Worm (Caenorhabditis elegans) whole organism, L4/young adult: ENCODE measurements around the gene R02C2.1.

Experiments
- W03F9.2 ChIP-seq: fragments of 150-350 bp; optimal IDR thresholded peaks from 2 replicates; lab custom pipeline; 2014; ENCODE audit warnings: missing biosample characterization, missing genetic modification characterization
- dao-5 ChIP-seq: sonication (generic microtip); optimal IDR thresholded peaks from 2 replicates; lab custom pipeline; 2016; ENCODE audit warnings: missing genotype, missing genetic modification characterization, moderate library complexity, missing compliant biosample characterization
- him-1 ChIP-seq: sonication (generic microtip); optimal IDR thresholded peaks from 2 replicates; lab custom pipeline; 2016; ENCODE audit warnings: missing genotype, missing genetic modification reagents, missing genetic modification characterization, missing compliant biosample characterization

DNA sequence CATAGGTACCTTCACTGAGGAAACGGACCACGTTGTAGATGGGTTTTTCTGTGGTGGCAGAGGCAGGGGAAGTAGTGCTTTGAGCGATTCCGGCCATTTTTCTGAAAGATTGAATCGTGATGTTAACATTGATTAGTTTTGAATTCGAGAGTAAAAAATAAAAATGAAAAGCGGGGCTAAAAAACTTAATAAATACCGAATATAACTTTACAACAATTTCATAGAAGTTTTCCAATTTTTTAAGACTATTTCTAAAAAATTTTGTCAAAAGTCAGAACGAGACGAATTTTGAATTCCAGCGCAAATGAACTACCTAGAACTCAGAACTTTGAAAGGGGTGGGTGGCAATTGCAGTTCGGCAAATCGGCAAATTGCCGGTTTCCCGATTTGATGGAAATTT, 3.4 kb downstream of the R02C2.1 start, which contains the start of gene kin-33:
- TF ChIP-seq him-1 (tag; lab: Kevin White, UChicago) (no peak), dao-5 (tag; lab: Kevin White, UChicago) (no peak), W03F9.2 (tag; lab: Kevin White, UChicago) (no peak)
